Worm (Caenorhabditis elegans): ENCODE measurements around the gene C05E11.3.

- TF ChIP-seq T22C8.4 (GFP tag; IDR thresholded peaks at IDR 0.05), result no peak
- no peak for TF ChIP-seq klf-2 (GFP tag; conservative IDR thresholded peaks at IDR 0.05)
- TF ChIP-seq flt-1 (GFP tag; IDR thresholded peaks at IDR 0.05), result no peak
- TF ChIP-seq cog-1 (tag; optimal IDR thresholded peaks at IDR 0.05), result no peak
- TF ChIP-seq tab-1 (GFP tag; IDR thresholded peaks at IDR 0.05), result no peak
- TF ChIP-seq ztf-29 (GFP tag; IDR thresholded peaks at IDR 0.05), result no peak
- TF ChIP-seq med-1 (GFP tag; optimal IDR thresholded peaks at IDR 0.05; ENCODE audit: insufficient read depth), result no peak
- TF ChIP-seq ztf-23 (GFP tag; IDR thresholded peaks at IDR 0.05), result no peak
- TF ChIP-seq ref-1 (GFP tag; conservative IDR thresholded peaks at IDR 0.05), result no peak
Observed at ce11 chrX:4599526-4599925, 21.5 kb downstream of the C05E11.3 start.

All from whole organism, midembryonic.